Worm (Caenorhabditis elegans): ENCODE data around the gene R02F11.2.

ce11 chrV:4791569-4791968 lies 2.8 kb upstream of the R02F11.2 start, which contains the start of gene R02F11.11:
- TF ChIP-seq snpc-4 (tag; optimal IDR thresholded peaks at IDR 0.05), result no peak
- no peak for TF ChIP-seq nhr-237 (tag; optimal IDR thresholded peaks at IDR 0.05)
- TF ChIP-seq mab-5 (tag; optimal IDR thresholded peaks at IDR 0.05), result no peak
- no peak for TF ChIP-seq elt-3 (tag; optimal IDR thresholded peaks at IDR 0.05)
- TF ChIP-seq unc-39 (tag; optimal IDR thresholded peaks at IDR 0.05), result no peak
- TF ChIP-seq pha-4 (tag; optimal IDR thresholded peaks at IDR 0.05), result no peak
- TF ChIP-seq unc-62 (GFP tag; optimal IDR thresholded peaks at IDR 0.05), result no peak
- TF ChIP-seq mls-2 (tag; optimal IDR thresholded peaks at IDR 0.05), result no peak
- no peak for TF ChIP-seq nhr-12 (tag; optimal IDR thresholded peaks at IDR 0.05)
- TF ChIP-seq drap-1 (GFP tag; optimal IDR thresholded peaks at IDR 0.05), result no peak
